Worm (Caenorhabditis elegans) whole organism, young adult: ENCODE data around the gene psa-3.

Experiments used
- F23B12.7 ChIP-seq: sonication (generic microtip); optimal IDR thresholded peaks from 2 replicates; lab custom pipeline; 2017; ENCODE audit warnings: missing genetic modification characterization, mild to moderate bottlenecking, missing compliant biosample characterization, antibody characterized with exemption, moderate library complexity; ENCODE audit not compliant: insufficient read depth
- F49E8.2 ChIP-seq: sonication (generic microtip); optimal IDR thresholded peaks from 3 replicates; lab custom pipeline; 2017; ENCODE audit warnings: missing genetic modification characterization, mild to moderate bottlenecking, missing compliant biosample characterization, antibody characterized with exemption, moderate library complexity; ENCODE audit not compliant: insufficient read depth
- T07F8.4 ChIP-seq: sonication (generic microtip); optimal IDR thresholded peaks from 2 replicates; lab custom pipeline; 2016; ENCODE audit warnings: mild to moderate bottlenecking, missing genetic modification characterization, moderate library complexity, missing compliant biosample characterization
- lsl-1 ChIP-seq: fragments of 200-800 bp; sonication (Bioruptor generic); optimal IDR thresholded peaks from 2 replicates; lab custom pipeline; 2018; ENCODE audit warnings: mild to moderate bottlenecking, missing genetic modification characterization, moderate library complexity, missing compliant biosample characterization
- lsy-27 ChIP-seq: sonication (generic microtip); optimal IDR thresholded peaks from 2 replicates; lab custom pipeline; 2017; ENCODE audit warnings: missing genetic modification characterization, mild to moderate bottlenecking, missing compliant biosample characterization, antibody characterized with exemption, missing genotype, borderline replicate concordance; ENCODE audit not compliant: insufficient read depth
- unc-130 ChIP-seq: sonication (generic microtip); optimal IDR thresholded peaks from 2 replicates; lab custom pipeline; 2016; ENCODE audit warnings: missing genetic modification reagents, missing genetic modification characterization, missing compliant biosample characterization
- ztf-6 ChIP-seq: fragments of 200-800 bp; sonication (Bioruptor generic); IDR thresholded peaks from 2 replicates; pipeline ENCODE4 v1.3.6; 2022; ENCODE audit warnings: missing genetic modification reagents, missing genetic modification characterization, missing compliant biosample characterization

DNA sequence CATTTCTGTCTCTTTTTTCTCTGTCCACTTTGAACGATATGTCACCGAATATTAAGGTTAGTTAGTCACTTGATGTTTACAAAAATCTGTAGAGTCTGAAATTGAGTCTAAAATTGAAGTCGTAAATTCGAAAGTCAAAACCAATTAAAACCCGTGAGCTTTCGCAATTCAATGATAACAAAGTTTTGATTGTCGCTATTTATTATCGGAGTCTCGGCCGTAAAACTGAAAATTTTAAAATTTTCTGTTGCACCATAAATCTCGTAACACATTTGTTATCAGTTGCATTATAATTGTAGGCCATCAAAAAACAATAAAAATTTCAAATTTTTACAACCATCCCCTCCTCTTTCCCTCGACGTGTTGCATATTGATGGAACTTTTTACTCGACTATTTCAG is 846 bp downstream of the psa-3 start:
- TF ChIP-seq unc-130 (GFP tag; lab: Kevin White, UChicago) (no peak), lsy-27 (tag; lab: Kevin White, UChicago) (no peak), F23B12.7 (tag; lab: Kevin White, UChicago) (no peak), F49E8.2 (no peak), T07F8.4 (tag; lab: Kevin White, UChicago) (no peak), ztf-6 (GFP tag; lab: Robert Waterston, UW) (no peak), lsl-1 (GFP tag; lab: Kevin White, UChicago) (no peak)
